Worm (Caenorhabditis elegans): Measurements from ENCODE around the gene chil-16.

DNA sequence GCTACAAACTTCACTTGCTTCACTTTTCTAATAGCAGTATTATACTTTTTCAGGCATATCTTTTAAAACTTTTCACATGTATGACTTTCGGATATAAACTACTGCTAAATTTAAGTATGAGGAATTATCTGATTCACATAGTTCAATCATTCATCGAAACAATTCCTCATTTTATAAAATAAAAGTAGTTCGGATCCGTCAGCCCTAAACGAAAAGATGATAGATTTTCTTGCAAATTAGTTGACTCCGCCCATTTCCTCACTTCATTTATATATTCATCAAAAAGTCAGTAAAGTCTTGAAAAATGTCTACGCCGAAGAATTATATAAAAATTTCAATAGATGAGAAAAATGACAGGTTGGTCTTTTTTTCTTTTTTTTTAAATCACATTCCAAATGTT, 35.8 kb upstream of the chil-16 start, which contains the start of gene chil-27:
- no peak for TF ChIP-seq aptf-3 (GFP tag; IDR thresholded peaks at IDR 0.05)
- no peak for TF ChIP-seq xnd-1 (tag; optimal IDR thresholded peaks at IDR 0.05)
- no peak for TF ChIP-seq T07F8.4 (tag; optimal IDR thresholded peaks at IDR 0.05)
- TF ChIP-seq efl-1 (GFP tag; optimal IDR thresholded peaks at IDR 0.05): no peak
- no peak for TF ChIP-seq hlh-12 (tag; optimal IDR thresholded peaks at IDR 0.05)
- no peak for TF ChIP-seq F23B12.7 (tag; optimal IDR thresholded peaks at IDR 0.05; ENCODE audit: insufficient read depth)
- TF ChIP-seq madf-3 (GFP tag; IDR thresholded peaks at IDR 0.05): no peak
- no peak for TF ChIP-seq unc-130 (GFP tag; optimal IDR thresholded peaks at IDR 0.05)

All from whole organism, young adult.